Worm (Caenorhabditis elegans) whole organism, late embryonic: ENCODE data around the gene R12C12.10.
"Not testable (repeated sequence)": the region's sequence is repeated elsewhere in the genome, so short reads cannot be mapped to it uniquely, and the experiment has no call there.

Experiments
- C08G9.2 ChIP-seq: sonication (generic microtip); optimal IDR thresholded peaks from 2 replicates; lab custom pipeline; 2016; ENCODE audit warnings: mild to moderate bottlenecking, missing genetic modification characterization, moderate library complexity, missing compliant biosample characterization
- C38D4.7 ChIP-seq: fragments of 200-800 bp; sonication (Bioruptor generic); optimal IDR thresholded peaks from 2 replicates; lab custom pipeline; 2018; ENCODE audit warnings: mild to moderate bottlenecking, missing genetic modification characterization, moderate library complexity, missing compliant biosample characterization
- K02D7.2 ChIP-seq: sonication (generic microtip); optimal IDR thresholded peaks from 2 replicates; lab custom pipeline; 2017; ENCODE audit warnings: mild to moderate bottlenecking, missing genetic modification characterization, missing compliant biosample characterization
- Y22D7AL.16 ChIP-seq: sonication (generic microtip); optimal IDR thresholded peaks from 2 replicates; lab custom pipeline; 2016; ENCODE audit warnings: missing genetic modification characterization, missing compliant biosample characterization
- ahr-1 ChIP-seq: sonication (generic microtip); optimal IDR thresholded peaks from 2 replicates; lab custom pipeline; 2016; ENCODE audit warnings: missing genetic modification characterization, missing compliant biosample characterization
- ceh-2 ChIP-seq: sonication (generic microtip); optimal IDR thresholded peaks from 2 replicates; lab custom pipeline; 2016; ENCODE audit warnings: missing genotype, missing genetic modification characterization, missing compliant biosample characterization
- ceh-22 ChIP-seq: sonication (generic microtip); optimal IDR thresholded peaks from 2 replicates; lab custom pipeline; 2017; ENCODE audit warnings: missing biosample characterization, missing genetic modification characterization
- ceh-34 ChIP-seq: sonication (generic microtip); optimal IDR thresholded peaks from 2 replicates; lab custom pipeline; 2016; ENCODE audit warnings: mild to moderate bottlenecking, missing genetic modification characterization, missing compliant biosample characterization
- ceh-45 ChIP-seq: fragments of 200-800 bp; sonication (Bioruptor generic); IDR thresholded peaks from 2 replicates; pipeline ENCODE4 v1.3.6; 2022; ENCODE audit warnings: missing genetic modification reagents, missing genetic modification characterization, missing compliant biosample characterization
- ceh-9 ChIP-seq: sonication (generic microtip); optimal IDR thresholded peaks from 2 replicates; lab custom pipeline; 2016; ENCODE audit warnings: mild to moderate bottlenecking, missing genetic modification characterization, inconsistent platforms, missing compliant biosample characterization
- dmd-4 ChIP-seq: sonication (generic microtip); optimal IDR thresholded peaks from 2 replicates; lab custom pipeline; 2016; ENCODE audit warnings: borderline replicate concordance, missing genetic modification characterization, missing compliant biosample characterization
- dve-1 ChIP-seq: sonication (generic microtip); optimal IDR thresholded peaks from 2 replicates; lab custom pipeline; 2017; ENCODE audit warnings: antibody characterized with exemption, mild to moderate bottlenecking, missing genetic modification characterization, missing compliant biosample characterization
- elt-2 ChIP-seq: sonication (generic microtip); optimal IDR thresholded peaks from 2 replicates; lab custom pipeline; 2016; ENCODE audit warnings: missing genetic modification reagents, missing genetic modification characterization, missing compliant biosample characterization
- ets-4 ChIP-seq: sonication (generic microtip); optimal IDR thresholded peaks from 2 replicates; lab custom pipeline; 2016; ENCODE audit warnings: missing genetic modification characterization, missing compliant biosample characterization
- eyg-1 ChIP-seq: sonication (generic microtip); optimal IDR thresholded peaks from 2 replicates; lab custom pipeline; 2016; ENCODE audit warnings: missing genotype, missing genetic modification characterization, missing compliant biosample characterization
- fax-1 ChIP-seq: sonication (generic microtip); optimal IDR thresholded peaks from 2 replicates; lab custom pipeline; 2016; ENCODE audit warnings: missing genotype, missing genetic modification characterization, missing compliant biosample characterization
- fkh-6 ChIP-seq: sonication (generic microtip); optimal IDR thresholded peaks from 2 replicates; lab custom pipeline; 2016; ENCODE audit warnings: missing genetic modification characterization, missing compliant biosample characterization
- gmeb-2 ChIP-seq: sonication (generic microtip); optimal IDR thresholded peaks from 2 replicates; lab custom pipeline; 2016; ENCODE audit warnings: missing genetic modification characterization, inconsistent platforms, missing compliant biosample characterization
- hlh-15 ChIP-seq: sonication (generic microtip); optimal IDR thresholded peaks from 2 replicates; lab custom pipeline; 2016; ENCODE audit warnings: missing genetic modification characterization, missing compliant biosample characterization
- hlh-30 ChIP-seq: sonication (generic microtip); optimal IDR thresholded peaks from 2 replicates; lab custom pipeline; 2017; ENCODE audit warnings: antibody characterized with exemption, missing genetic modification characterization, missing compliant biosample characterization; ENCODE audit not compliant: insufficient read depth
- hlh-6 ChIP-seq: sonication (generic microtip); optimal IDR thresholded peaks from 2 replicates; lab custom pipeline; 2016; ENCODE audit warnings: missing genotype, missing genetic modification characterization, missing compliant biosample characterization
- nhr-11 ChIP-seq: fragments of 150-350 bp; optimal IDR thresholded peaks from 2 replicates; lab custom pipeline; 2014; ENCODE audit warnings: missing biosample characterization, missing genetic modification characterization
- nhr-232 ChIP-seq: sonication (generic microtip); optimal IDR thresholded peaks from 2 replicates; lab custom pipeline; 2016; ENCODE audit warnings: missing genetic modification characterization, missing compliant biosample characterization
- npax-4 ChIP-seq: sonication (generic microtip); optimal IDR thresholded peaks from 2 replicates; lab custom pipeline; 2016; ENCODE audit warnings: missing genetic modification characterization, missing compliant biosample characterization
- odd-2 ChIP-seq: sonication (generic microtip); optimal IDR thresholded peaks from 2 replicates; lab custom pipeline; 2017; ENCODE audit warnings: antibody characterized with exemption, mild to moderate bottlenecking, missing genetic modification characterization, missing compliant biosample characterization
- pqm-1 ChIP-seq: sonication (generic microtip); optimal IDR thresholded peaks from 2 replicates; lab custom pipeline; 2016; ENCODE audit warnings: missing genetic modification characterization, missing compliant biosample characterization
- sox-2 ChIP-seq: fragments of 200-800 bp; sonication (Bioruptor generic); IDR thresholded peaks from 2 replicates; pipeline ENCODE4 v1.3.6; 2022; ENCODE audit warnings: missing genetic modification reagents, missing genetic modification characterization, missing compliant biosample characterization
- tbx-7 ChIP-seq: sonication (generic microtip); optimal IDR thresholded peaks from 2 replicates; lab custom pipeline; 2016; ENCODE audit warnings: missing genotype, missing genetic modification characterization, missing compliant biosample characterization
- ttx-3 ChIP-seq: sonication (generic microtip); optimal IDR thresholded peaks from 2 replicates; lab custom pipeline; 2016; ENCODE audit warnings: missing genetic modification reagents, missing genetic modification characterization, missing compliant biosample characterization
- unc-55 ChIP-seq: sonication (generic microtip); optimal IDR thresholded peaks from 2 replicates; lab custom pipeline; 2017; ENCODE audit warnings: missing biosample characterization, missing genetic modification reagents, missing genetic modification characterization

R12C12.10 gene

DNA sequence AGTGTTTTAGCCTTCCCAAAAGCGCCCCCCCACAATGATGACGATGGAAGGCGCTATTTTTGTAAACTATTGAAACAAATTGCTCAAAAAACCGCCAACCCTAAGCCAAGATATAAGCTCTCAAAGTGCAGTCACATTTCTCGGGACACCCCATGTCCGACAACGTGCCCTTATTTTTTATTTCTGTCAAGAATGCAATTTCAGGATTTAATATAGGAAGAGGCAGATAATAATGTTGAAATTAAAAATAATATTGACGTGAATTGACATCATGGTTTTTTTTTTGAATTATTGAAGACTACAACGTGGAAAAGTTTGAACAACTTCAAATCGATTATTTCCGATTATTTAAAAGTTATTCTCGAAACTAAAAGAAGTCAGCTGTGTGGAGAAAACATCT lies 29.0 kb downstream of the R12C12.10 start, which contains the start of gene ZK84.2:
Gene ZK84.2, plus strand, starts transcription at position 301 of the 400 bp plus-strand sequence.
- not testable (repeated sequence) for TF ChIP-seq ets-4; ttx-3 (tag; lab: Kevin White, UChicago); hlh-30 (tag; lab: Kevin White, UChicago)
- TF ChIP-seq, all 69 proteins: peak for 0; not testable (repeated sequence) for 69

DNA sequence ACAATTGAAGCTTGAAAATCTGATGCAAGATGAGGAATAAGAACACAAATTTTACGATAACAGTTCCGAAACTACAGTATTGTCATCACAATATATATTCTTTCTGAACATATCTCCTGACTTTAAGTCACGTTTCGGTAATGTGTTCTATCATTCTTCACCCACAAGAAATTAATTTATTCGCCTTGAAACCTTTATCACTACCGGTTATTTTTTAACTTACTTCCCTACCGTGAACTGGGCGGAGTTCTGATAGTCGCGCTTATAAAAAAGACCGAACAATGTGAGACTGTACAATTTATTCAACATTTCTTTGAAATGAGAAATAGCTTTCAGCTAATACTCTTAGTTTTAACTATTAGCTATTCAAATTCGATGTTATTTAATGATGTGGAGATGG lies 32.5 kb downstream of the R12C12.10 start, which contains the start of gene ins-20:
Gene ins-20, plus strand, starts transcription at position 301 of the 400 bp plus-strand sequence.
- TF ChIP-seq sox-2 (GFP tag; lab: Robert Waterston, UW) (no peak), fax-1 (tag; lab: Kevin White, UChicago) (no peak), fkh-6 (tag; lab: Kevin White, UChicago) (no peak), C38D4.7 (GFP tag; lab: Kevin White, UChicago) (no peak), gmeb-2 (tag; lab: Kevin White, UChicago) (no peak), nhr-11 (tag; lab: Kevin White, UChicago) (no peak), Y22D7AL.16 (tag; lab: Kevin White, UChicago) (no peak), tbx-7 (tag; lab: Kevin White, UChicago) (no peak), dmd-4 (tag; lab: Kevin White, UChicago) (no peak), ceh-22 (tag; lab: Kevin White, UChicago) (no peak), C08G9.2 (no peak)

ce11 chrII:6008887-6009286 lies 34.2 kb downstream of the R12C12.10 start, which contains the start of gene ZK84.4:
Gene ZK84.4, minus strand, starts transcription at chrII:6008987.
- TF ChIP-seq elt-2 (tag; lab: Kevin White, UChicago); ceh-22 (tag; lab: Kevin White, UChicago); K02D7.2: not testable (repeated sequence)

- peak; percentile 68 for TF ChIP-seq unc-55 (GFP tag; lab: Kevin White, UChicago)
- no peak for TF ChIP-seq pqm-1 (tag; lab: Kevin White, UChicago)
- no peak for TF ChIP-seq hlh-6 (tag; lab: Kevin White, UChicago)
- TF ChIP-seq hlh-30 (tag; lab: Kevin White, UChicago) = peak; percentile 46
- TF ChIP-seq sox-2 (GFP tag; lab: Robert Waterston, UW) = no peak
- TF ChIP-seq dve-1 (tag; lab: Kevin White, UChicago) = no peak
- no peak for TF ChIP-seq nhr-232 (tag; lab: Kevin White, UChicago)
Observed at ce11 chrII:6001004-6001403, 42.1 kb downstream of the R12C12.10 start.

- no peak for TF ChIP-seq eyg-1 (tag; lab: Kevin White, UChicago)
- no peak for TF ChIP-seq ceh-22 (tag; lab: Kevin White, UChicago)
- no peak for TF ChIP-seq ttx-3 (tag; lab: Kevin White, UChicago)
- TF ChIP-seq odd-2 (tag; lab: Kevin White, UChicago) = no peak
- TF ChIP-seq C38D4.7 (GFP tag; lab: Kevin White, UChicago) = no peak
- TF ChIP-seq sox-2 (GFP tag; lab: Robert Waterston, UW) = no peak
- TF ChIP-seq tbx-7 (tag; lab: Kevin White, UChicago) = no peak
- no peak for TF ChIP-seq hlh-15
- TF ChIP-seq npax-4 (tag; lab: Kevin White, UChicago) = no peak
- no peak for TF ChIP-seq fkh-6 (tag; lab: Kevin White, UChicago)
Observed at ce11 chrII:6000136-6000535, 42.9 kb downstream of the R12C12.10 start, which contains the start of gene ins-6. Gene ins-6, plus strand, starts transcription at chrII:6000436.

ce11 chrII:5997257-5997656 lies 45.8 kb downstream of the R12C12.10 start, which contains the start of gene ins-5:
Gene ins-5, plus strand, starts transcription at chrII:5997557.
- TF ChIP-seq unc-55 (GFP tag; lab: Kevin White, UChicago) (no peak), ceh-9 (tag; lab: Kevin White, UChicago) (no peak), hlh-30 (tag; lab: Kevin White, UChicago) (no peak), ceh-2 (tag; lab: Kevin White, UChicago) (no peak), hlh-6 (tag; lab: Kevin White, UChicago) (no peak), ceh-34 (tag; lab: Kevin White, UChicago) (no peak), ahr-1 (tag; lab: Kevin White, UChicago) (no peak), nhr-232 (tag; lab: Kevin White, UChicago) (no peak), ceh-45 (GFP tag; lab: Robert Waterston, UW) (no peak), K02D7.2 (no peak)
- TF ChIP-seq, all 69 proteins: peak for 0
